Fruit fly (Drosophila melanogaster) S2 (cell line): Measurements from ENCODE around the gene pn.

ENCODE experiments used
- CG8478 ChIP-seq: fragments of >200 bp; optimal IDR thresholded peaks from 2 replicates; lab custom pipeline; 2018
- CTCF ChIP-seq, 2 experiments: fragments of >200 bp; optimal IDR thresholded peaks; 2 replicates each; lab custom pipeline; 2018

Gene pn

dm6 chrX:2168485-2169199, 12.4 kb upstream of the pn start:
- TF ChIP-seq CG8478 (lab: Kevin White, UChicago) (no peak), CTCF (optimal IDR thresholded peaks at IDR 0.05; lab: Kevin White, UChicago) (no peak)

dm6 chrX:2170424-2170823, 10.6 kb upstream of the pn start:
- TF ChIP-seq CTCF (optimal IDR thresholded peaks at IDR 0.05; lab: Kevin White, UChicago), result no peak
- TF ChIP-seq CG8478 (lab: Kevin White, UChicago), result no peak

DNA sequence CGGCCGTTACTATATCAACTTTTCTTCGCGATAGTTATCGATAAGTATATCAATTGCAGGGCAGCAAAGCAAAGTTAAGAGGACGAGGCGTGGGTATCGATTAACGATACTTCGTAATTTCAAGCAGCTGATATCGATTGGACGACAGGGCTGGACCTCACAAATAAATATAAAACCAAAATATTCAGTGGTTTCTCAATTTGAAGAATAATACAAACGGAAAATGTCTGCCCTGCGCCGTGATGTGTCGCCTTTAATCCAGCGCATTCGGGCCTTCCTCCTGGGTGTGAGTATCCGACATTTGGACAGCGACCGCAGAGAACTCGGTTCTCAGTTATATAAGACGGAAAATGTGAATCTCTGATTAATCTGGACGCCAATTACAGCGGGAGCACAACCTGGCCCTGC, 8.6 kb upstream of the pn start, which contains the start of gene ND-B14.5A:
Gene ND-B14.5A (plus strand): TSS at position 107 of the 408 bp plus-strand sequence.
- TF ChIP-seq CG8478 (lab: Kevin White, UChicago), result no peak
- no peak for TF ChIP-seq CTCF (optimal IDR thresholded peaks at IDR 0.05; lab: Kevin White, UChicago)

- TF ChIP-seq CG8478 (lab: Kevin White, UChicago), result no peak
- TF ChIP-seq CTCF (optimal IDR thresholded peaks at IDR 0.05; lab: Kevin White, UChicago), result no peak
Measured at dm6 chrX:2175265-2175795, 5.7 kb upstream of the pn start, which contains the start of gene Cyp4d14. TSS of gene Cyp4d14 (minus strand) at chrX:2175315.

dm6 chrX:2175956-2176469, 5.0 kb upstream of the pn start, which contains the start of gene Cyp4d2:
TSS of gene Cyp4d2 (plus strand) at chrX:2176006.
- TF ChIP-seq CTCF (optimal IDR thresholded peaks at IDR 0.05; lab: Kevin White, UChicago), result no peak
- no peak for TF ChIP-seq CG8478 (lab: Kevin White, UChicago)

- TF ChIP-seq CG8478 (lab: Kevin White, UChicago) (no peak), CTCF (optimal IDR thresholded peaks at IDR 0.05; lab: Kevin White, UChicago) (no peak)
Measured at dm6 chrX:2178802-2179201, 2.2 kb upstream of the pn start, which contains the start of gene Cyp4ae1. TSS of gene Cyp4ae1 (plus strand) at chrX:2179007.

- TF ChIP-seq CG8478 (lab: Kevin White, UChicago) (no peak), CTCF (optimal IDR thresholded peaks at IDR 0.05; lab: Kevin White, UChicago) (no peak)
Measured at dm6 chrX:2184563-2184962, 3.6 kb downstream of the pn start, which contains the start of the genes Nmd3 and CG17776. TSS of gene Nmd3 (minus strand) at chrX:2184668. TSS of gene CG17776 (plus strand) at chrX:2184725.

- TF ChIP-seq CG8478 (lab: Kevin White, UChicago) (no peak), CTCF (optimal IDR thresholded peaks at IDR 0.05; lab: Kevin White, UChicago) (no peak)
Measured at dm6 chrX:2186555-2186954, 5.5 kb downstream of the pn start, which contains the start of gene CG17777. TSS of gene CG17777 (plus strand) at chrX:2186855.

- TF ChIP-seq CTCF (optimal IDR thresholded peaks at IDR 0.05; lab: Kevin White, UChicago) (no peak), CG8478 (lab: Kevin White, UChicago) (no peak)
Measured at dm6 chrX:2187520-2187919, 6.5 kb downstream of the pn start, which contains the start of gene CG3457. TSS of gene CG3457 (plus strand) at chrX:2187820.

- TF ChIP-seq CG8478 (lab: Kevin White, UChicago) (no peak), CTCF (optimal IDR thresholded peaks at IDR 0.05; lab: Kevin White, UChicago) (no peak)
Measured at dm6 chrX:2188888-2189287, 7.9 kb downstream of the pn start, which contains the start of gene Mct1. TSS of gene Mct1 (plus strand) at chrX:2189188.

DNA sequence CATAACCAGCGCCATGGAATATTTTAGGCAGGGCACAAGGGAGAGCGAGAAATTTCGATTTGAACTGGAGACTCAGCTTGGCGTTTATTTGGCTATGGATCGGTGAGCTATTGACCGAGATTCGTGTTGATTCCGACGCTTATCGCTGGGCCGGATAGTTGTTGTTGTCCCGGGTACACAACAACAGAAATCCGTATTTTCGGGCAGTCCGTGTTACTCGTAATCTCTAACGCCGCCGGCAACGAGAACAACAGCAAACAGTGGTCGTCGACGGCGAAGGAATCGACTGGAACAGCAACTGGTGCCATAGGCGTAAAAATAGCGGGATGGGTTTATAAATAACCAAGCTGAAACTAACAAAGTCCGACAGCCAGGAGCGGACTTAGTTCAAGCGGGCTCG, 10.9 kb downstream of the pn start:
- TF ChIP-seq CG8478 (lab: Kevin White, UChicago) (no peak), CTCF (optimal IDR thresholded peaks at IDR 0.05; lab: Kevin White, UChicago) (no peak)

DNA sequence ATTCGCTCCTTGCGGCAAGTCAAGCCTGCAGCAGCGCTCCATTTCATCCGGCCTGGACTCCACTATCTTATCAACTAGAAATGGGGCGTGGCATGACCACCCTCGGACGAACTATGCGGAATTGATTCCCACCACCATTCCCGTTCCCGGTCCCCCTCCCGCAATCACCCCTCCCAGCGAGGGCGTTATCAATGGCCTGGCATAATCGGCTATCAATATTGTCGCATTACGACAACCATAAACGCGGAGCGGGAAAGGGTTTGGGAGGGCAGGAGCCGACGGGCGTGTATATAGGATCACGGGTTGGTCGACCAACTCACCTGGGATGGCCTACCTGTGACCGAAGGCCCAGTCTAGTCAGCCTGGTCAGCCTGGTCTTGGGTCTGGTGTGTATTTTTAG, 12.1 kb downstream of the pn start:
- TF ChIP-seq CG8478 (lab: Kevin White, UChicago), result no peak
- TF ChIP-seq CTCF (optimal IDR thresholded peaks at IDR 0.05; lab: Kevin White, UChicago), result no peak

dm6 chrX:2193809-2194207, 12.8 kb downstream of the pn start, which contains the start of gene CG14053:
TSS of gene CG14053 (minus strand) at chrX:2193909.
- TF ChIP-seq CG8478 (lab: Kevin White, UChicago) (no peak), CTCF (optimal IDR thresholded peaks at IDR 0.05; lab: Kevin White, UChicago) (no peak)

dm6 chrX:2194208-2195094, 13.4 kb downstream of the pn start:
- TF ChIP-seq CG8478 (lab: Kevin White, UChicago), result no peak
- TF ChIP-seq CTCF (optimal IDR thresholded peaks at IDR 0.05; lab: Kevin White, UChicago), result no peak
